Worm (Caenorhabditis elegans) whole organism, L2 larva: ENCODE results near the gene C16B8.3.

Experiments used
- alr-1 ChIP-seq: fragments of 150-350 bp; optimal IDR thresholded peaks from 2 replicates; lab custom pipeline; 2014; ENCODE audit warnings: missing biosample characterization, missing genetic modification characterization
- blmp-1 ChIP-seq: sonication (generic microtip); optimal IDR thresholded peaks from 2 replicates; lab custom pipeline; 2017; ENCODE audit warnings: missing genetic modification characterization, mild to moderate bottlenecking, missing compliant biosample characterization, antibody characterized with exemption, moderate library complexity; ENCODE audit not compliant: insufficient read depth
- mdl-1 ChIP-seq, 2 experiments: fragments of 150-350 bp in 1 of 2; sonication (generic microtip) in 1 of 2; optimal IDR thresholded peaks; 2 replicates each; lab custom pipeline; 2017; ENCODE audit warnings: missing biosample characterization in 2 of 2, missing genetic modification characterization in 2 of 2
- nhr-12 ChIP-seq: fragments of 150-350 bp; optimal IDR thresholded peaks from 2 replicates; lab custom pipeline; 2014; ENCODE audit warnings: missing biosample characterization, missing genetic modification characterization
- sma-3 ChIP-seq: sonication (generic microtip); optimal IDR thresholded peaks from 2 replicates; lab custom pipeline; 2016; ENCODE audit warnings: missing genetic modification reagents, missing genetic modification characterization, missing compliant biosample characterization
- snpc-4 ChIP-seq: fragments of 150-350 bp; optimal IDR thresholded peaks from 2 replicates; lab custom pipeline; 2014; ENCODE audit warnings: missing biosample characterization, missing genetic modification characterization

DNA sequence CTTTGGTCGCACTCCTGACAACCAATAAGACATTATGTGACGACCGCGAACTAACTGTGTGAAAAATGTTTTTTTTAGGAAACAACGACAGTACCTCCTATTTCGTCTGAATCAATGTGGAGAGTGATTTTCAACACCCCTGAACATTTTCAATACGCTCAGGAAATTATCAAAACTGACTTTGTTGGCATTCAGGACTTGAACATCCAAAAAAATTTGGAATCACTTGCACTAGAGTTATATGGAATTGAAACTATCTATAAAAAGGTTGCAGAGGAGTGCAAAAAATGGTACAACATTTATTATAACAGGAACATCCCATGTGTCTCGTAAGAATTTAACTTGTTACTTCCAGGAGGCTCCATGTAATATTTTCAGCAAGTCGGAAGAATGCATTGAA lies 50.3 kb downstream of the C16B8.3 start:
- TF ChIP-seq nhr-12 (tag; lab: Kevin White, UChicago): no peak
- TF ChIP-seq snpc-4 (tag; lab: Kevin White, UChicago): no peak
- no peak for TF ChIP-seq blmp-1
- TF ChIP-seq alr-1 (tag; lab: Kevin White, UChicago): no peak
- no peak for TF ChIP-seq mdl-1 (tag; optimal IDR thresholded peaks at IDR 0.05; lab: Kevin White, UChicago)
- TF ChIP-seq sma-3 (GFP tag; lab: Kevin White, UChicago): no peak
